Worm (Caenorhabditis elegans) whole organism, L4/young adult: ENCODE measurements around the gene dmd-8.

Experiments
- dao-5 ChIP-seq: sonication (generic microtip); optimal IDR thresholded peaks from 2 replicates; lab custom pipeline; 2016; ENCODE audit warnings: missing genotype, missing genetic modification characterization, moderate library complexity, missing compliant biosample characterization
- him-1 ChIP-seq: sonication (generic microtip); optimal IDR thresholded peaks from 2 replicates; lab custom pipeline; 2016; ENCODE audit warnings: missing genotype, missing genetic modification reagents, missing genetic modification characterization, missing compliant biosample characterization

ce11 chrV:332585-332984 lies 3.7 kb downstream of the dmd-8 start:
- TF ChIP-seq dao-5 (tag; lab: Kevin White, UChicago) (no peak), him-1 (tag; lab: Kevin White, UChicago) (no peak)
